Fruit fly (Drosophila melanogaster) whole organism, embryonic: ENCODE measurements around the gene CG2681.
A peak's percentile ranks its signal among the peaks of the same experiment; 100 is the strongest.

Source experiments
- CG10321 ChIP-seq: fragments of 200-800 bp; sonication (Bioruptor generic); IDR thresholded peaks from 2 replicates; pipeline ENCODE4 v1.3.6; 2022; ENCODE audit warnings: missing biosample characterization, missing genetic modification characterization
- CG10565 ChIP-seq: fragments of 200-800 bp; sonication (Bioruptor generic); optimal IDR thresholded peaks from 3 replicates; lab custom pipeline; 2016; ENCODE audit warnings: missing biosample characterization, mild to moderate bottlenecking, missing genetic modification characterization
- CG11695 ChIP-seq: fragments of 200-800 bp; sonication (Bioruptor generic); IDR thresholded peaks from 3 replicates; pipeline ENCODE4 v1.3.6; 2022; ENCODE audit warnings: missing biosample characterization, missing genetic modification characterization
- CG11723 ChIP-seq: fragments of 200-800 bp; sonication (Bioruptor generic); optimal IDR thresholded peaks from 2 replicates; lab custom pipeline; 2017; ENCODE audit warnings: missing biosample characterization, mild to moderate bottlenecking, missing genetic modification characterization
- CG12155 ChIP-seq: fragments of 200-800 bp; sonication (Bioruptor generic); optimal IDR thresholded peaks from 3 replicates; lab custom pipeline; 2016; ENCODE audit warnings: missing biosample characterization, missing genetic modification characterization
- CG12236 ChIP-seq: fragments of 200-800 bp; sonication (Bioruptor generic); optimal IDR thresholded peaks from 2 replicates; lab custom pipeline; 2016; ENCODE audit warnings: missing biosample characterization, missing genetic modification characterization
- CG13775 ChIP-seq: fragments of 200-800 bp; sonication (Bioruptor generic); optimal IDR thresholded peaks from 3 replicates; lab custom pipeline; 2017; ENCODE audit warnings: missing biosample characterization, mild to moderate bottlenecking, missing genetic modification characterization
- CG14860 ChIP-seq: fragments of 200-800 bp; sonication (Bioruptor generic); IDR thresholded peaks from 3 replicates; pipeline ENCODE4 v1.3.6; 2022; ENCODE audit warnings: missing biosample characterization, missing genetic modification characterization; ENCODE audit not compliant: partially characterized antibody
- CG15269 ChIP-seq: fragments of 200-800 bp; sonication (Bioruptor generic); optimal IDR thresholded peaks from 2 replicates; lab custom pipeline; 2018; ENCODE audit warnings: missing biosample characterization, mild to moderate bottlenecking, missing genetic modification characterization, moderate library complexity
- CG1529 ChIP-seq: fragments of 200-800 bp; sonication (Bioruptor generic); optimal IDR thresholded peaks from 3 replicates; lab custom pipeline; 2018; ENCODE audit warnings: missing biosample characterization, missing genetic modification characterization
- CG2199 ChIP-seq: fragments of 200-800 bp; sonication (Bioruptor generic); IDR thresholded peaks from 3 replicates; pipeline ENCODE4 v1.3.6; 2022; ENCODE audit warnings: missing biosample characterization, missing genetic modification characterization
- CG33557 ChIP-seq: fragments of 200-800 bp; sonication (Bioruptor generic); optimal IDR thresholded peaks from 2 replicates; lab custom pipeline; 2019; ENCODE audit warnings: missing biosample characterization, mild to moderate bottlenecking, missing genetic modification characterization, moderate library complexity
- CG5180 ChIP-seq: fragments of 200-800 bp; sonication (Bioruptor generic); optimal IDR thresholded peaks from 3 replicates; lab custom pipeline; 2017; ENCODE audit warnings: missing biosample characterization, missing genetic modification characterization, mild to moderate bottlenecking, moderate library complexity, missing genetic modification reagents
- CG6813 ChIP-seq: fragments of 200-800 bp; sonication (Bioruptor generic); optimal IDR thresholded peaks from 2 replicates; lab custom pipeline; 2017; ENCODE audit warnings: missing biosample characterization, missing genetic modification characterization, mild to moderate bottlenecking, moderate library complexity, missing genetic modification reagents
- CG7556 ChIP-seq: fragments of 200-800 bp; sonication (Bioruptor generic); optimal IDR thresholded peaks from 2 replicates; lab custom pipeline; 2017; ENCODE audit warnings: missing biosample characterization, mild to moderate bottlenecking, missing genetic modification characterization
- CG7745 ChIP-seq: fragments of 200-800 bp; sonication (Bioruptor generic); optimal IDR thresholded peaks from 2 replicates; lab custom pipeline; 2018; ENCODE audit warnings: missing biosample characterization, mild to moderate bottlenecking, missing genetic modification characterization, moderate library complexity
- CG8765 ChIP-seq: fragments of 200-800 bp; sonication (Bioruptor generic); IDR thresholded peaks from 2 replicates; pipeline ENCODE4 v1.3.6; 2022; ENCODE audit warnings: missing biosample characterization, missing genetic modification characterization
- CrebB ChIP-seq: fragments of 200-800 bp; sonication (Bioruptor generic); optimal IDR thresholded peaks from 3 replicates; lab custom pipeline; 2018; ENCODE audit warnings: missing biosample characterization, mild to moderate bottlenecking, missing genetic modification characterization
- Dll ChIP-seq: fragments of 200-800 bp; sonication (Bioruptor generic); IDR thresholded peaks from 4 replicates; pipeline ENCODE4 v1.3.6; 2022; ENCODE audit warnings: missing biosample characterization, missing genetic modification characterization; ENCODE audit not compliant: partially characterized antibody
- Doc2 ChIP-seq: fragments of 200-800 bp; sonication (Bioruptor generic); IDR thresholded peaks from 2 replicates; pipeline ENCODE4 v1.3.6; 2022; ENCODE audit warnings: missing biosample characterization, missing genetic modification characterization
- Fer3 ChIP-seq: fragments of 200-800 bp; sonication (Bioruptor generic); optimal IDR thresholded peaks from 2 replicates; lab custom pipeline; 2018; ENCODE audit warnings: missing biosample characterization, mild to moderate bottlenecking, missing genetic modification characterization, moderate library complexity
- HLH4C ChIP-seq: fragments of 200-800 bp; sonication (Bioruptor generic); IDR thresholded peaks from 3 replicates; pipeline ENCODE4 v1.3.6; 2022; ENCODE audit warnings: missing biosample characterization, missing genetic modification characterization; ENCODE audit not compliant: partially characterized antibody
- Hey ChIP-seq: fragments of 200-800 bp; sonication (Bioruptor generic); optimal IDR thresholded peaks from 3 replicates; lab custom pipeline; 2018; ENCODE audit warnings: missing biosample characterization, mild to moderate bottlenecking, missing genetic modification characterization
- MTF-1 ChIP-seq: fragments of 200-800 bp; sonication (Bioruptor generic); optimal IDR thresholded peaks from 2 replicates; lab custom pipeline; 2018; ENCODE audit warnings: missing biosample characterization, mild to moderate bottlenecking, missing genetic modification characterization, borderline replicate concordance
- NFAT ChIP-seq: fragments of 200-800 bp; sonication (Bioruptor generic); IDR thresholded peaks from 2 replicates; pipeline ENCODE4 v1.3.6; 2022; ENCODE audit warnings: missing biosample characterization, missing genetic modification characterization
- Nf-YC ChIP-seq: fragments of 200-800 bp; optimal IDR thresholded peaks from 3 replicates; lab custom pipeline; 2019; ENCODE audit warnings: missing biosample characterization, mild to moderate bottlenecking, missing genetic modification characterization, moderate library complexity
- Opbp ChIP-seq: fragments of 200-800 bp; sonication (Bioruptor generic); IDR thresholded peaks from 3 replicates; pipeline ENCODE4 v1.3.6; 2022; ENCODE audit warnings: missing biosample characterization, missing genetic modification characterization; ENCODE audit not compliant: partially characterized antibody
- Optix ChIP-seq: fragments of 200-800 bp; sonication (Bioruptor generic); IDR thresholded peaks from 3 replicates; pipeline ENCODE4 v1.3.6; 2022; ENCODE audit warnings: missing biosample characterization, missing genetic modification characterization
- Spps ChIP-seq: fragments of 200-800 bp; sonication (Bioruptor generic); optimal IDR thresholded peaks from 2 replicates; lab custom pipeline; 2018; ENCODE audit warnings: missing biosample characterization, mild to moderate bottlenecking, missing genetic modification characterization
- TFAM ChIP-seq: fragments of 200-800 bp; sonication (Bioruptor generic); optimal IDR thresholded peaks from 2 replicates; lab custom pipeline; 2017; ENCODE audit warnings: missing biosample characterization, missing genetic modification characterization, inconsistent platforms
- ato ChIP-seq: fragments of 200-800 bp; sonication (Bioruptor generic); IDR thresholded peaks from 2 replicates; pipeline ENCODE4 v1.3.6; 2022; ENCODE audit warnings: missing biosample characterization, missing genetic modification characterization; ENCODE audit not compliant: partially characterized antibody
- az2 ChIP-seq: fragments of 200-800 bp; sonication (Bioruptor generic); optimal IDR thresholded peaks from 3 replicates; lab custom pipeline; 2016; ENCODE audit warnings: missing biosample characterization, missing genetic modification characterization
- bab2 ChIP-seq: fragments of 200-800 bp; sonication (Bioruptor generic); optimal IDR thresholded peaks from 2 replicates; lab custom pipeline; 2016; ENCODE audit warnings: missing biosample characterization, missing genetic modification characterization
- chif ChIP-seq, 2 experiments: fragments of 200-800 bp; sonication (Bioruptor generic); optimal IDR thresholded peaks; 3 replicates each; lab custom pipeline; 2016; ENCODE audit warnings: missing biosample characterization in 2 of 2, missing genetic modification characterization in 2 of 2
- chm ChIP-seq: fragments of 200-800 bp; sonication (Bioruptor generic); IDR thresholded peaks from 2 replicates; pipeline ENCODE4 v1.3.6; 2022; ENCODE audit warnings: missing biosample characterization, missing genetic modification characterization
- dimm ChIP-seq: fragments of 200-800 bp; sonication (Bioruptor generic); IDR thresholded peaks from 2 replicates; pipeline ENCODE4 v1.3.6; 2022; ENCODE audit warnings: missing biosample characterization, missing genetic modification characterization
- dmrt99B ChIP-seq: fragments of 200-800 bp; sonication (Bioruptor generic); optimal IDR thresholded peaks from 2 replicates; lab custom pipeline; 2018; ENCODE audit warnings: missing biosample characterization, mild to moderate bottlenecking, missing genetic modification characterization, moderate library complexity
- en ChIP-seq: fragments of 200-800 bp; sonication (Bioruptor generic); optimal IDR thresholded peaks from 2 replicates; lab custom pipeline; 2016; ENCODE audit warnings: missing biosample characterization, missing genetic modification characterization
- esg ChIP-seq: fragments of 200-800 bp; sonication (Bioruptor generic); conservative IDR thresholded peaks from 2 replicates; pipeline ENCODE4 v1.3.6; 2022; ENCODE audit warnings: missing biosample characterization, missing genetic modification characterization
- ftz-f1 ChIP-seq: fragments of 200-800 bp; sonication (Bioruptor generic); optimal IDR thresholded peaks from 2 replicates; lab custom pipeline; 2016; ENCODE audit warnings: missing biosample characterization, missing genetic modification characterization
- gcm2 ChIP-seq: fragments of 200-800 bp; sonication (Bioruptor generic); optimal IDR thresholded peaks from 2 replicates; lab custom pipeline; 2016; ENCODE audit warnings: missing biosample characterization, missing genetic modification characterization
- hbn ChIP-seq: fragments of 200-800 bp; sonication (Bioruptor generic); IDR thresholded peaks from 2 replicates; pipeline ENCODE4 v1.3.6; 2022; ENCODE audit warnings: missing biosample characterization, missing genetic modification characterization; ENCODE audit not compliant: partially characterized antibody
- insv ChIP-seq, 2 experiments: fragments of 200-800 bp; sonication (Bioruptor generic); optimal IDR thresholded peaks; 3 replicates each; lab custom pipeline; 2016 to 2018; ENCODE audit warnings: missing biosample characterization in 2 of 2, missing genetic modification characterization in 2 of 2
- jing ChIP-seq: fragments of 200-800 bp; sonication (Bioruptor generic); optimal IDR thresholded peaks from 2 replicates; lab custom pipeline; 2018; ENCODE audit warnings: missing biosample characterization, mild to moderate bottlenecking, missing genetic modification characterization
- lilli ChIP-seq: fragments of 200-800 bp; sonication (Bioruptor generic); optimal IDR thresholded peaks from 3 replicates; lab custom pipeline; 2016; ENCODE audit warnings: missing biosample characterization, missing genetic modification characterization
- org-1 ChIP-seq: fragments of 200-800 bp; sonication (Bioruptor generic); optimal IDR thresholded peaks from 2 replicates; lab custom pipeline; 2017; ENCODE audit warnings: missing biosample characterization, missing genetic modification characterization
- tna ChIP-seq: fragments of 200-800 bp; sonication (Bioruptor generic); IDR thresholded peaks from 2 replicates; pipeline ENCODE4 v1.3.6; 2022; ENCODE audit warnings: missing biosample characterization, missing genetic modification characterization; ENCODE audit not compliant: partially characterized antibody
- vfl ChIP-seq: fragments of 200-800 bp; sonication (Bioruptor generic); optimal IDR thresholded peaks from 2 replicates; lab custom pipeline; 2016; ENCODE audit warnings: missing biosample characterization, missing genetic modification characterization
- vnd ChIP-seq: fragments of 200-800 bp; sonication (Bioruptor generic); IDR thresholded peaks from 3 replicates; pipeline ENCODE4 v1.3.6; 2022; ENCODE audit warnings: missing biosample characterization, missing genetic modification characterization; ENCODE audit not compliant: partially characterized antibody

Gene CG2681

dm6 chrX:2703693-2704092 lies 4.8 kb upstream of the CG2681 start, which contains the start of gene Ugalt (continued):
- TF ChIP-seq CG15269 (peak; percentile 100), CG12236 (GFP tag; lab: Kevin White, UChicago) (peak; percentile 100), vnd (GFP tag; lab: Robert Waterston, UW) (no peak), esg (GFP tag; lab: Robert Waterston, UW) (peak; percentile 100), Opbp (peak; percentile 51; the same call in 1 of the 3 replicates), dmrt99B (tag; lab: Kevin White, UChicago) (peak; percentile 100), org-1 (GFP tag; lab: Kevin White, UChicago) (peak; percentile 100), HLH4C (GFP tag; lab: Robert Waterston, UW) (0 out of 3 replicates have a peak, but pooled peaks have one; percentile 40), tna (GFP tag; lab: Robert Waterston, UW) (no peak), insv (GFP tag; optimal IDR thresholded peaks at IDR 0.05; lab: Kevin White, UChicago) (peak; percentile 86 to 93), chm (GFP tag; lab: Robert Waterston, UW) (peak; percentile 100), CG7556 (GFP tag; lab: Kevin White, UChicago) (peak; percentile 100), NFAT (GFP tag; lab: Robert Waterston, UW) (peak; percentile 100), CG11723 (GFP tag; lab: Kevin White, UChicago) (peak; percentile 100), CG13775 (GFP tag; lab: Kevin White, UChicago) (peak; percentile 100), CG6813 (peak; percentile 100), jing (GFP tag; lab: Kevin White, UChicago) (peak; percentile 100), hbn (GFP tag; lab: Robert Waterston, UW) (no peak), Nf-YC (peak; percentile 96), Optix (peak; percentile 100), CG10565 (GFP tag; lab: Kevin White, UChicago) (peak; percentile 100), vfl (GFP tag; lab: Kevin White, UChicago) (peak; percentile 100), Spps (tag; lab: Kevin White, UChicago) (peak; percentile 100), Dll (GFP tag; lab: Robert Waterston, UW) (0 out of 4 replicates have a peak, but pooled peaks have one; percentile 24), gcm2 (peak; percentile 100), en (GFP tag; lab: Kevin White, UChicago) (peak; percentile 100), ato (GFP tag; lab: Robert Waterston, UW) (no peak), CG12155 (GFP tag; lab: Kevin White, UChicago) (peak; percentile 100), Fer3 (peak; percentile 100), CG8765 (GFP tag; lab: Robert Waterston, UW) (peak; percentile 100), CG14860 (no peak), ftz-f1 (GFP tag; lab: Kevin White, UChicago) (peak; percentile 99), Hey (peak; percentile 100), CG5180 (peak; percentile 96), CG11695 (GFP tag; lab: Robert Waterston, UW) (peak; percentile 100), CG1529 (GFP tag; lab: Kevin White, UChicago) (peak; percentile 100), CrebB (tag; lab: Kevin White, UChicago) (peak; percentile 100), lilli (GFP tag; lab: Kevin White, UChicago) (peak; percentile 100), Doc2 (peak; percentile 100), CG33557 (peak; percentile 99), bab2 (GFP tag; lab: Kevin White, UChicago) (peak; percentile 100), CG7745 (tag; lab: Kevin White, UChicago) (peak; percentile 96), CG2199 (peak; percentile 100), dimm (GFP tag; lab: Robert Waterston, UW) (peak; percentile 100), chif (GFP tag; optimal IDR thresholded peaks at IDR 0.05; lab: Kevin White, UChicago) (peak; percentile 100), az2 (GFP tag; lab: Kevin White, UChicago) (peak; percentile 100), MTF-1 (peak; percentile 100), TFAM (GFP tag; lab: Kevin White, UChicago) (peak; percentile 98), CG10321 (GFP tag; lab: Robert Waterston, UW) (peak; percentile 94)
